Fruit fly (Drosophila melanogaster) whole organism, embryonic: Measurements from ENCODE around the gene ab.

Source experiments
- Adf1 ChIP-seq: fragments of 200-800 bp; sonication (Bioruptor generic); IDR thresholded peaks from 2 replicates; pipeline ENCODE4 v1.3.6; 2022; ENCODE audit warnings: missing biosample characterization, missing genetic modification characterization
- Atf-2 ChIP-seq: fragments of 200-800 bp; sonication (Bioruptor generic); optimal IDR thresholded peaks from 2 replicates; lab custom pipeline; 2016; ENCODE audit warnings: missing biosample characterization, missing genetic modification characterization
- Atf6 ChIP-seq: fragments of 200-800 bp; sonication (Bioruptor generic); IDR thresholded peaks from 2 replicates; pipeline ENCODE4 v1.3.6; 2022; ENCODE audit warnings: missing biosample characterization, missing genetic modification characterization
- Awh ChIP-seq: fragments of 200-800 bp; sonication (Bioruptor generic); IDR thresholded peaks from 2 replicates; pipeline ENCODE4, ENCODE4 v1.3.6; 2022; ENCODE audit warnings: missing biosample characterization, missing genetic modification characterization
- CG10274 ChIP-seq: fragments of 200-800 bp; sonication (Bioruptor generic); optimal IDR thresholded peaks from 3 replicates; lab custom pipeline; 2017; ENCODE audit warnings: missing biosample characterization, mild to moderate bottlenecking, missing genetic modification characterization
- CG10462 ChIP-seq: fragments of 200-800 bp; sonication (Bioruptor generic); optimal IDR thresholded peaks from 2 replicates; lab custom pipeline; 2016; ENCODE audit warnings: missing biosample characterization, missing genetic modification characterization
- CG11247 ChIP-seq: fragments of 200-800 bp; sonication (Bioruptor generic); IDR thresholded peaks from 2 replicates; pipeline ENCODE4 v1.3.6; 2022; ENCODE audit warnings: missing biosample characterization, missing genetic modification characterization
- CG12155 ChIP-seq: fragments of 200-800 bp; sonication (Bioruptor generic); optimal IDR thresholded peaks from 3 replicates; lab custom pipeline; 2016; ENCODE audit warnings: missing biosample characterization, missing genetic modification characterization
- CG12659 ChIP-seq: fragments of 200-800 bp; sonication (Bioruptor generic); optimal IDR thresholded peaks from 3 replicates; lab custom pipeline; 2017; ENCODE audit warnings: mild to moderate bottlenecking, missing biosample characterization, missing genetic modification reagents, missing genetic modification characterization
- CG12744 ChIP-seq: fragments of 200-800 bp; sonication (Bioruptor generic); optimal IDR thresholded peaks from 2 replicates; lab custom pipeline; 2016; ENCODE audit warnings: missing biosample characterization, missing genetic modification characterization
- CG17186 ChIP-seq: fragments of 200-800 bp; sonication (Bioruptor generic); optimal IDR thresholded peaks from 3 replicates; lab custom pipeline; 2017; ENCODE audit warnings: missing biosample characterization, missing genetic modification reagents, missing genetic modification characterization
- CG17912 ChIP-seq: fragments of 200-800 bp; sonication (Bioruptor generic); optimal IDR thresholded peaks from 2 replicates; lab custom pipeline; 2018; ENCODE audit warnings: missing biosample characterization, mild to moderate bottlenecking, missing genetic modification characterization
- CG1792 ChIP-seq: fragments of 200-800 bp; sonication (Bioruptor generic); optimal IDR thresholded peaks from 2 replicates; lab custom pipeline; 2016; ENCODE audit warnings: missing biosample characterization, missing genetic modification characterization
- CG2120 ChIP-seq: fragments of 200-800 bp; sonication (Bioruptor generic); optimal IDR thresholded peaks from 3 replicates; lab custom pipeline; 2016; ENCODE audit warnings: missing biosample characterization, missing genetic modification characterization
- CG2712 ChIP-seq: fragments of 200-800 bp; optimal IDR thresholded peaks from 3 replicates; lab custom pipeline; 2019; ENCODE audit warnings: missing biosample characterization, mild to moderate bottlenecking, missing genetic modification characterization, moderate library complexity
- CG2875 ChIP-seq: fragments of 200-800 bp; sonication (Bioruptor generic); optimal IDR thresholded peaks from 2 replicates; lab custom pipeline; 2017; ENCODE audit warnings: missing biosample characterization, mild to moderate bottlenecking, missing genetic modification characterization, missing genetic modification reagents
- CG42726 ChIP-seq: fragments of 200-800 bp; sonication (Bioruptor generic); IDR thresholded peaks from 2 replicates; pipeline ENCODE4 v1.3.6; 2022; ENCODE audit warnings: missing biosample characterization, missing genetic modification characterization; ENCODE audit not compliant: partially characterized antibody
- CG4282 ChIP-seq: fragments of 200-800 bp; sonication (Bioruptor generic); optimal IDR thresholded peaks from 2 replicates; lab custom pipeline; 2016; ENCODE audit warnings: missing biosample characterization, missing genetic modification characterization
- CG43689 ChIP-seq: fragments of 200-800 bp; sonication (Bioruptor generic); IDR thresholded peaks from 2 replicates; pipeline ENCODE4 v1.3.6; 2022; ENCODE audit warnings: missing biosample characterization, missing genetic modification characterization
- CG4820 ChIP-seq: fragments of 200-800 bp; sonication (Bioruptor generic); optimal IDR thresholded peaks from 3 replicates; lab custom pipeline; 2016; ENCODE audit warnings: missing biosample characterization, missing genetic modification characterization
- CG6765 ChIP-seq: fragments of 200-800 bp; sonication (Bioruptor generic); optimal IDR thresholded peaks from 3 replicates; lab custom pipeline; 2017; ENCODE audit warnings: missing biosample characterization, mild to moderate bottlenecking, missing genetic modification characterization
- CG9437 ChIP-seq: fragments of 200-800 bp; sonication (Bioruptor generic); optimal IDR thresholded peaks from 2 replicates; lab custom pipeline; 2018; ENCODE audit warnings: missing biosample characterization, mild to moderate bottlenecking, missing genetic modification characterization
- CrebB ChIP-seq: fragments of 200-800 bp; sonication (Bioruptor generic); optimal IDR thresholded peaks from 3 replicates; lab custom pipeline; 2018; ENCODE audit warnings: missing biosample characterization, mild to moderate bottlenecking, missing genetic modification characterization
- Dek ChIP-seq: fragments of 200-800 bp; sonication (Bioruptor generic); optimal IDR thresholded peaks from 3 replicates; lab custom pipeline; 2019; ENCODE audit warnings: missing biosample characterization, mild to moderate bottlenecking, missing genetic modification characterization, moderate library complexity
- Dip2 ChIP-seq: fragments of 200-800 bp; sonication (Bioruptor generic); IDR thresholded peaks from 2 replicates; pipeline ENCODE4 v1.3.6; 2022; ENCODE audit warnings: missing biosample characterization, missing genetic modification characterization
- Fer1 ChIP-seq: fragments of 200-800 bp; sonication (Bioruptor generic); optimal IDR thresholded peaks from 2 replicates; lab custom pipeline; 2017; ENCODE audit warnings: missing biosample characterization, mild to moderate bottlenecking, missing genetic modification characterization
- HmgD ChIP-seq: fragments of 200-800 bp; sonication (Bioruptor generic); optimal IDR thresholded peaks from 3 replicates; lab custom pipeline; 2016; ENCODE audit warnings: missing biosample characterization, missing genetic modification characterization
- HmgZ ChIP-seq: fragments of 200-800 bp; sonication (Bioruptor generic); optimal IDR thresholded peaks from 2 replicates; lab custom pipeline; 2018; ENCODE audit warnings: missing biosample characterization, mild to moderate bottlenecking, missing genetic modification characterization
- Lim3 ChIP-seq: fragments of 200-800 bp; sonication (Bioruptor generic); IDR thresholded peaks from 2 replicates; pipeline ENCODE4 v1.3.6; 2022; ENCODE audit warnings: missing biosample characterization, missing genetic modification characterization
- Mrtf ChIP-seq: fragments of 200-800 bp; sonication (Bioruptor generic); IDR thresholded peaks from 3 replicates; pipeline ENCODE4 v1.3.6; 2022; ENCODE audit warnings: missing biosample characterization, missing genetic modification characterization
- NC2α ChIP-seq: fragments of 200-800 bp; sonication (Bioruptor generic); optimal IDR thresholded peaks from 2 replicates; lab custom pipeline; 2016; ENCODE audit warnings: missing biosample characterization, missing genetic modification characterization
- ap ChIP-seq: fragments of 200-800 bp; sonication (Bioruptor generic); IDR thresholded peaks from 2 replicates; pipeline ENCODE4 v1.3.6; 2022; ENCODE audit warnings: missing biosample characterization, missing genetic modification characterization
- ash1 ChIP-seq: fragments of 200-800 bp; sonication (Bioruptor generic); optimal IDR thresholded peaks from 2 replicates; lab custom pipeline; 2018; ENCODE audit warnings: missing biosample characterization, mild to moderate bottlenecking, missing genetic modification characterization
- bigmax ChIP-seq: fragments of 200-800 bp; sonication (Bioruptor generic); optimal IDR thresholded peaks from 2 replicates; lab custom pipeline; 2018; ENCODE audit warnings: missing biosample characterization, mild to moderate bottlenecking, missing genetic modification characterization
- btn ChIP-seq: fragments of 200-800 bp; sonication (Bioruptor generic); optimal IDR thresholded peaks from 2 replicates; lab custom pipeline; 2016; ENCODE audit warnings: missing biosample characterization, missing genetic modification characterization
- dati ChIP-seq: fragments of 200-800 bp; sonication (Bioruptor generic); IDR thresholded peaks from 2 replicates; pipeline ENCODE4 v1.3.6; 2022; ENCODE audit warnings: missing biosample characterization, missing genetic modification characterization
- ems ChIP-seq: fragments of 200-800 bp; sonication (Bioruptor generic); optimal IDR thresholded peaks from 3 replicates; lab custom pipeline; 2016; ENCODE audit warnings: missing biosample characterization, missing genetic modification characterization
- eve ChIP-seq, 2 experiments: fragments of >200 bp; optimal IDR thresholded peaks; 2 replicates each; lab custom pipeline; 2017; ENCODE audit warnings: missing biosample characterization in 2 of 2, missing genetic modification characterization in 2 of 2
- fu2 ChIP-seq: fragments of 200-800 bp; sonication (Bioruptor generic); optimal IDR thresholded peaks from 2 replicates; lab custom pipeline; 2016; ENCODE audit warnings: missing biosample characterization, missing genetic modification characterization
- gro ChIP-seq: fragments of 200-800 bp; sonication (Bioruptor generic); optimal IDR thresholded peaks from 2 replicates; lab custom pipeline; 2016; ENCODE audit warnings: missing biosample characterization, missing genetic modification characterization
- ind ChIP-seq: fragments of 200-800 bp; sonication (Bioruptor generic); optimal IDR thresholded peaks from 3 replicates; lab custom pipeline; 2016; ENCODE audit warnings: missing biosample characterization, missing genetic modification characterization
- jing ChIP-seq: fragments of 200-800 bp; sonication (Bioruptor generic); optimal IDR thresholded peaks from 2 replicates; lab custom pipeline; 2018; ENCODE audit warnings: missing biosample characterization, mild to moderate bottlenecking, missing genetic modification characterization
- kni ChIP-seq: fragments of 200-800 bp; sonication (Bioruptor generic); optimal IDR thresholded peaks from 3 replicates; lab custom pipeline; 2017; ENCODE audit warnings: mild to moderate bottlenecking, missing biosample characterization, missing genetic modification reagents, missing genetic modification characterization
- nerfin-1 ChIP-seq: fragments of 200-800 bp; sonication (Bioruptor generic); optimal IDR thresholded peaks from 3 replicates; lab custom pipeline; 2019; ENCODE audit warnings: missing biosample characterization, mild to moderate bottlenecking, missing genetic modification characterization, moderate library complexity
- pum ChIP-seq: fragments of 200-800 bp; sonication (Bioruptor generic); optimal IDR thresholded peaks from 2 replicates; lab custom pipeline; 2016; ENCODE audit warnings: missing biosample characterization, missing genetic modification characterization
- rib ChIP-seq: fragments of 200-800 bp; sonication (Bioruptor generic); IDR thresholded peaks from 2 replicates; pipeline ENCODE4 v1.3.6; 2022; ENCODE audit warnings: missing biosample characterization, missing genetic modification characterization
- seq ChIP-seq: fragments of 200-800 bp; sonication (Bioruptor generic); IDR thresholded peaks from 2 replicates; pipeline ENCODE4 v1.3.6; 2022; ENCODE audit warnings: missing biosample characterization, missing genetic modification characterization
- shn ChIP-seq: fragments of 200-800 bp; sonication (Bioruptor generic); optimal IDR thresholded peaks from 3 replicates; lab custom pipeline; 2016; ENCODE audit warnings: missing biosample characterization, missing genetic modification characterization
- toy ChIP-seq: fragments of 200-800 bp; sonication (Bioruptor generic); IDR thresholded peaks from 2 replicates; pipeline ENCODE4 v1.3.6; 2022; ENCODE audit warnings: missing biosample characterization, missing genetic modification characterization
- tx ChIP-seq: fragments of 200-800 bp; sonication (Bioruptor generic); optimal IDR thresholded peaks from 2 replicates; lab custom pipeline; 2016; ENCODE audit warnings: missing biosample characterization, missing genetic modification characterization
- wek ChIP-seq: fragments of 200-800 bp; sonication (Bioruptor generic); optimal IDR thresholded peaks from 3 replicates; lab custom pipeline; 2018; ENCODE audit warnings: missing biosample characterization, mild to moderate bottlenecking, missing genetic modification characterization, moderate library complexity
- yki ChIP-seq: fragments of >200 bp; optimal IDR thresholded peaks from 3 replicates; lab custom pipeline; 2018
- zfh1 ChIP-seq: fragments of 200-800 bp; sonication (Bioruptor generic); IDR thresholded peaks from 3 replicates; pipeline ENCODE4 v1.3.6; 2022; ENCODE audit warnings: missing biosample characterization, missing genetic modification characterization

The ab gene

DNA sequence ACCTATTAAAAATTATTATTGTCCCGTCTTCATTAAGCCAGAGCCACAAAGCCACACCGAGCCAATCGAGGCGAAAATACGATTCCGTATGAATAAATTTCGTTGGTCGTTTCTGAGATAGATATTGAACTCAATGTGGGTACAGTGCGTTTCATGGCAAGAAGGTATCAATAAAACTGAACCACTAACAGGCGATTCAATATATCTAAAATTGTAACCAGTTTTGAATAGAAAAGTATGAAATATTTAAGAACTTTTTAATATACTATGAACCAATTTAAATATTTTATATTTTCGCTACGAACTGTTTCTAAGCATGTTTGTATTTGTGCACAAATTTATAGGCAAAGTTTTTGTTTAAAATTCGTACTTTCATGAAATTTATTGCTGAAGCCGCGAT, 11.4 kb upstream of the ab start (continued):
- TF ChIP-seq Lim3 (GFP tag; lab: Robert Waterston, UW) (no peak), NC2α (GFP tag; lab: Kevin White, UChicago) (no peak), yki (lab: Kevin White, UChicago) (no peak), ind (GFP tag; lab: Kevin White, UChicago) (peak; percentile 48), gro (GFP tag; lab: Kevin White, UChicago) (peak; percentile 25), HmgZ (tag; lab: Kevin White, UChicago) (peak; percentile 56), tx (GFP tag; lab: Kevin White, UChicago) (peak; percentile 13), CrebB (tag; lab: Kevin White, UChicago) (peak; percentile 43), nerfin-1 (no peak), bigmax (GFP tag; lab: Kevin White, UChicago) (no peak), kni (GFP tag; lab: Kevin White, UChicago) (no peak), shn (no peak), CG12744 (GFP tag; lab: Kevin White, UChicago) (peak; percentile 32), rib (GFP tag; lab: Robert Waterston, UW) (no peak), Dip2 (GFP tag; lab: Robert Waterston, UW) (no peak), toy (GFP tag; lab: Robert Waterston, UW) (no peak), fu2 (peak; percentile 22), Adf1 (peak; percentile 54), btn (GFP tag; lab: Kevin White, UChicago) (no peak), CG2120 (GFP tag; lab: Kevin White, UChicago) (peak; percentile 88), Awh (no peak), Mrtf (GFP tag; lab: Robert Waterston, UW) (no peak), ap (GFP tag; lab: Robert Waterston, UW) (no peak), CG2712 (tag; lab: Kevin White, UChicago) (no peak), Dek (peak; percentile 81), dati (GFP tag; lab: Robert Waterston, UW) (no peak), CG17186 (GFP tag; lab: Kevin White, UChicago) (no peak), ash1 (GFP tag; lab: Kevin White, UChicago) (no peak), Atf-2 (no peak), Atf6 (peak; percentile 71), CG43689 (GFP tag; lab: Robert Waterston, UW) (no peak), ems (GFP tag; lab: Kevin White, UChicago) (no peak), zfh1 (GFP tag; lab: Robert Waterston, UW) (no peak), CG17912 (GFP tag; lab: Kevin White, UChicago) (no peak), Fer1 (GFP tag; lab: Kevin White, UChicago) (peak; percentile 23), CG9437 (peak; percentile 11), eve (GFP tag; optimal IDR thresholded peaks at IDR 0.05; lab: Kevin White, UChicago) (no peak), CG11247 (GFP tag; lab: Robert Waterston, UW) (peak; percentile 37; the same call in 1 of the 2 replicates), CG10274 (GFP tag; lab: Kevin White, UChicago) (no peak), CG1792 (GFP tag; lab: Kevin White, UChicago) (no peak), jing (GFP tag; lab: Kevin White, UChicago) (no peak), pum (GFP tag; lab: Kevin White, UChicago) (no peak), CG6765 (GFP tag; lab: Kevin White, UChicago) (no peak), CG10462 (GFP tag; lab: Kevin White, UChicago) (no peak), CG12659 (GFP tag; lab: Kevin White, UChicago) (peak; percentile 66), CG12155 (peak; percentile 68), CG4282 (no peak), CG4820 (GFP tag; lab: Kevin White, UChicago) (no peak), wek (GFP tag; lab: Kevin White, UChicago) (no peak), seq (peak; percentile 52; the same call in 1 of the 2 replicates), CG42726 (GFP tag; lab: Robert Waterston, UW) (no peak), HmgD (GFP tag; lab: Kevin White, UChicago) (no peak), CG2875 (no peak)
